Fruit fly (Drosophila melanogaster) whole organism, wandering third instar larva: ENCODE measurements around the gene CG42747.
A peak's percentile ranks its signal among the peaks of the same experiment; 100 is the strongest.

Experiments used
- Abd-B ChIP-seq: fragments of >200 bp; optimal IDR thresholded peaks from 2 replicates; lab custom pipeline; 2017; ENCODE audit warnings: missing biosample characterization, missing genetic modification characterization
- CG32264 ChIP-seq: fragments of 200-800 bp; sonication (Bioruptor generic); optimal IDR thresholded peaks from 2 replicates; lab custom pipeline; 2016; ENCODE audit warnings: missing biosample characterization, missing genetic modification characterization
- CG9705 ChIP-seq: fragments of 200-800 bp; sonication (Bioruptor generic); optimal IDR thresholded peaks from 2 replicates; lab custom pipeline; 2018; ENCODE audit warnings: missing biosample characterization, mild to moderate bottlenecking, missing genetic modification characterization
- CrebA ChIP-seq: fragments of 200-800 bp; sonication (Bioruptor generic); optimal IDR thresholded peaks from 2 replicates; lab custom pipeline; 2016; ENCODE audit warnings: missing biosample characterization, mild to moderate bottlenecking, missing genetic modification characterization, borderline replicate concordance
- Dfd ChIP-seq: fragments of >200 bp; optimal IDR thresholded peaks from 2 replicates; lab custom pipeline; 2017; ENCODE audit warnings: missing biosample characterization, missing genetic modification characterization
- Dif ChIP-seq: fragments of 200-275, 200-300 bp; sonication (Bioruptor generic); optimal IDR thresholded peaks from 2 replicates; lab custom pipeline; 2018; ENCODE audit warnings: missing biosample characterization, missing genetic modification characterization; ENCODE audit not compliant: partially characterized antibody
- GATAd ChIP-seq: sonication (Bioruptor generic); optimal IDR thresholded peaks from 2 replicates; lab custom pipeline; 2016; ENCODE audit warnings: missing biosample characterization, missing genetic modification characterization
- HLH106 ChIP-seq: fragments of 200-800 bp; optimal IDR thresholded peaks from 3 replicates; lab custom pipeline; 2019; ENCODE audit warnings: missing biosample characterization, mild to moderate bottlenecking, missing genetic modification characterization, moderate library complexity
- Hnf4 ChIP-seq: fragments of 200-800 bp; sonication (Bioruptor generic); optimal IDR thresholded peaks from 2 replicates; lab custom pipeline; 2016; ENCODE audit warnings: missing biosample characterization, mild to moderate bottlenecking, missing genetic modification characterization
- Hr78 ChIP-seq: fragments of >200 bp; optimal IDR thresholded peaks from 2 replicates; lab custom pipeline; 2017; ENCODE audit warnings: missing biosample characterization, missing genetic modification characterization
- Hr83 ChIP-seq: fragments of 200-300 bp; sonication (Bioruptor generic); optimal IDR thresholded peaks from 2 replicates; lab custom pipeline; 2016; ENCODE audit warnings: missing biosample characterization, mild to moderate bottlenecking, missing genetic modification characterization, moderate library complexity; ENCODE audit not compliant: poor library complexity, severe bottlenecking
- Jra ChIP-seq: sonication (Bioruptor generic); optimal IDR thresholded peaks from 2 replicates; lab custom pipeline; 2016; ENCODE audit warnings: missing biosample characterization, missing genetic modification characterization
- Mio ChIP-seq: sonication (Bioruptor generic); optimal IDR thresholded peaks from 2 replicates; lab custom pipeline; 2016; ENCODE audit warnings: missing biosample characterization, missing genetic modification characterization
- Myc ChIP-seq: fragments of >200 bp; optimal IDR thresholded peaks from 2 replicates; lab custom pipeline; 2017
- N ChIP-seq: fragments of >200 bp; optimal IDR thresholded peaks from 2 replicates; lab custom pipeline; 2018; ENCODE audit warnings: missing biosample characterization, missing external identifiers, missing genetic modification characterization
- OdsH ChIP-seq: fragments of 200-800 bp; sonication (Bioruptor generic); optimal IDR thresholded peaks from 2 replicates; lab custom pipeline; 2016; ENCODE audit warnings: missing biosample characterization, mild to moderate bottlenecking, missing genetic modification characterization
- Rel ChIP-seq, 2 experiments: fragments of 200-800 bp; sonication (Bioruptor generic) in 1 of 2; optimal IDR thresholded peaks; 2 replicates in 1 of 2; 3 replicates in 1 of 2; lab custom pipeline; 2016 to 2019; ENCODE audit warnings: mild to moderate bottlenecking in 2 of 2, missing biosample characterization in 2 of 2, missing genetic modification characterization in 2 of 2, moderate library complexity in 1 of 2
- Sp1 ChIP-seq: fragments of 200-800 bp; sonication (Bioruptor generic); optimal IDR thresholded peaks from 3 replicates; lab custom pipeline; 2019; ENCODE audit warnings: missing biosample characterization, mild to moderate bottlenecking, missing genetic modification characterization, moderate library complexity
- Vsx2 ChIP-seq: fragments of 200-300, 225-300 bp; sonication (Bioruptor generic); optimal IDR thresholded peaks from 2 replicates; lab custom pipeline; 2018; ENCODE audit warnings: missing biosample characterization, missing genetic modification characterization; ENCODE audit not compliant: partially characterized antibody
- br ChIP-seq: fragments of 200-800 bp; sonication (Bioruptor generic); optimal IDR thresholded peaks from 2 replicates; lab custom pipeline; 2016; ENCODE audit warnings: missing biosample characterization, missing genetic modification characterization
- brk ChIP-seq: fragments of 200-800 bp; sonication (Bioruptor generic); optimal IDR thresholded peaks from 2 replicates; lab custom pipeline; 2016; ENCODE audit warnings: missing biosample characterization, mild to moderate bottlenecking, missing genetic modification characterization
- dl ChIP-seq, 2 experiments: fragments of 175-275, 200-275 bp in 1 of 2; fragments of 200-275 bp in 1 of 2; sonication (Bioruptor generic); optimal IDR thresholded peaks; lab custom pipeline; 2018; ENCODE audit warnings: mild to moderate bottlenecking in 2 of 2, missing biosample characterization in 2 of 2, missing genetic modification characterization in 2 of 2, moderate library complexity in 2 of 2; ENCODE audit not compliant: partially characterized antibody in 2 of 2, insufficient read depth in 1 of 2
- dmrt93B ChIP-seq: fragments of 200-800 bp; sonication (Bioruptor generic); optimal IDR thresholded peaks from 2 replicates; lab custom pipeline; 2018; ENCODE audit warnings: missing biosample characterization, mild to moderate bottlenecking, missing genetic modification characterization
- dsf ChIP-seq: sonication (Bioruptor generic); optimal IDR thresholded peaks from 2 replicates; lab custom pipeline; 2016; ENCODE audit warnings: missing biosample characterization, missing genetic modification characterization, borderline replicate concordance
- ey ChIP-seq: fragments of 200-800 bp; sonication (Bioruptor generic); optimal IDR thresholded peaks from 2 replicates; lab custom pipeline; 2016; ENCODE audit warnings: missing biosample characterization, missing genetic modification characterization
- foxo ChIP-seq, 2 experiments: fragments of 200-800 bp; sonication (Bioruptor generic); optimal IDR thresholded peaks; 2 replicates in 1 of 2; 3 replicates in 1 of 2; lab custom pipeline; 2016 to 2017; ENCODE audit warnings: missing biosample characterization in 2 of 2, missing genetic modification characterization in 2 of 2
- fru ChIP-seq: fragments of 200-800 bp; sonication (Bioruptor generic); optimal IDR thresholded peaks from 3 replicates; lab custom pipeline; 2016; ENCODE audit warnings: missing biosample characterization, mild to moderate bottlenecking, missing genetic modification characterization
- h ChIP-seq: fragments of 200-800 bp; sonication (Bioruptor generic); optimal IDR thresholded peaks from 3 replicates; lab custom pipeline; 2016; ENCODE audit warnings: missing biosample characterization, mild to moderate bottlenecking, missing genetic modification characterization
- jim ChIP-seq: fragments of 175-275, 200-325 bp; sonication (Bioruptor generic); optimal IDR thresholded peaks from 2 replicates; lab custom pipeline; 2016; ENCODE audit warnings: missing biosample characterization, mild to moderate bottlenecking, missing genetic modification characterization
- lola ChIP-seq: fragments of >200 bp; optimal IDR thresholded peaks from 2 replicates; lab custom pipeline; 2017; ENCODE audit warnings: missing biosample characterization, missing genetic modification characterization
- pan ChIP-seq: fragments of >200 bp; optimal IDR thresholded peaks from 2 replicates; lab custom pipeline; 2017
- psq ChIP-seq: fragments of 200-800 bp; sonication (Bioruptor generic); optimal IDR thresholded peaks from 3 replicates; lab custom pipeline; 2017; ENCODE audit warnings: missing biosample characterization, mild to moderate bottlenecking, missing genetic modification characterization, moderate library complexity
- rgr ChIP-seq: fragments of 200-800 bp; sonication (Bioruptor generic); optimal IDR thresholded peaks from 3 replicates; lab custom pipeline; 2016; ENCODE audit warnings: missing biosample characterization, mild to moderate bottlenecking, missing genetic modification characterization
- sage ChIP-seq: fragments of 200-800 bp; sonication (Bioruptor generic); optimal IDR thresholded peaks from 2 replicates; lab custom pipeline; 2016; ENCODE audit warnings: missing biosample characterization, mild to moderate bottlenecking, missing genetic modification characterization
- sv ChIP-seq: fragments of 200-800 bp; sonication (Bioruptor generic); optimal IDR thresholded peaks from 3 replicates; lab custom pipeline; 2016; ENCODE audit warnings: missing biosample characterization, missing genetic modification characterization
- tai ChIP-seq: sonication (Bioruptor generic); optimal IDR thresholded peaks from 2 replicates; lab custom pipeline; 2016; ENCODE audit warnings: missing biosample characterization, missing genetic modification characterization
- usp ChIP-seq: fragments of >200 bp; optimal IDR thresholded peaks from 2 replicates; lab custom pipeline; 2017; ENCODE audit warnings: missing biosample characterization, missing genetic modification characterization
- woc ChIP-seq: sonication (Bioruptor generic); optimal IDR thresholded peaks from 2 replicates; lab custom pipeline; 2016; ENCODE audit warnings: missing biosample characterization, mild to moderate bottlenecking, missing genetic modification characterization

The CG42747 gene

DNA sequence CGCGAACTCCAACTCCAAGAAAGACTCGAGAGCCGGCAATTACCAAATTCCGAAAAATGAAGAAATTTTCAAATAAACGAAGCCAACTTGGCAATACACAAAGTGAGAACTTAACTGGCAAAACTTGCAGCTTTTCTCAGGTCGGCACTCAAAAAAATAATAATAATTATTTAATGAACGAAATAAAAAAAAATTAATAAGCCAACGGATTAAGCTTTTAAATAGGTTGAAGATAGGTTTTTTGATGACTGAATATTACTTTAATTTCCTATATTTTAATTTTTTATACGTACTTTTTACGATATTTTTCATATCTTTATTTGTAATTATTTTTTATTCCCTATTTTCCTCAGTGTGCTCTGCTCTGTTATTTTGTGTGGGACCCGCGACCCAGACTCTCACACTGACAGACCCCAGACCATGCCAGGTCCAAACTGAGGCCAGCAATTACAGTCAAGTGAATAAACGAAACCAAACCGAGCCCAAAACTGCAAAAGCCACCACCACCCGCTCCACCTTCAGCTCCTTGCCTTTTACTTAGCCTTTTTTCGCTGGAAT, 30.7 kb upstream of the CG42747 start:
- no peak for TF ChIP-seq usp (GFP tag; lab: Kevin White, UChicago)
- TF ChIP-seq Mio: no peak
- TF ChIP-seq dl (GFP tag; optimal IDR thresholded peaks at IDR 0.05; lab: Kevin White, UChicago; ENCODE audit: insufficient read depth in 1 of 2, partially characterized antibody in 2 of 2): no peak
- TF ChIP-seq CG32264: no peak
- no peak for TF ChIP-seq Myc (lab: Kevin White, UChicago)
- peak; percentile 70 for TF ChIP-seq HLH106 (tag; lab: Kevin White, UChicago)
- TF ChIP-seq br (GFP tag; lab: Kevin White, UChicago): no peak
- peak in 1 of 2 experiments; percentile 72 for TF ChIP-seq foxo (GFP tag; optimal IDR thresholded peaks at IDR 0.05; lab: Kevin White, UChicago)
- peak; percentile 55 for TF ChIP-seq h
- no peak for TF ChIP-seq sv (GFP tag; lab: Kevin White, UChicago)
- TF ChIP-seq OdsH (GFP tag; lab: Kevin White, UChicago): peak; percentile 38
- TF ChIP-seq ey (GFP tag; lab: Kevin White, UChicago): no peak
- no peak for TF ChIP-seq tai
- no peak for TF ChIP-seq Hr83 (GFP tag; lab: Kevin White, UChicago)
- TF ChIP-seq Dif: peak; percentile 15
- TF ChIP-seq Hnf4 (GFP tag; lab: Kevin White, UChicago): no peak
- TF ChIP-seq jim: no peak
- TF ChIP-seq Abd-B (GFP tag; lab: Kevin White, UChicago): no peak
- no peak for TF ChIP-seq Hr78 (GFP tag; lab: Kevin White, UChicago)
- TF ChIP-seq Vsx2: no peak
- TF ChIP-seq fru (GFP tag; lab: Kevin White, UChicago): peak; percentile 61
- TF ChIP-seq Jra (GFP tag; lab: Kevin White, UChicago): no peak
- no peak for TF ChIP-seq pan (lab: Kevin White, UChicago)
- no peak for TF ChIP-seq N (GFP tag; lab: Kevin White, UChicago)
- peak; percentile 65 for TF ChIP-seq psq (GFP tag; lab: Kevin White, UChicago)
- no peak for TF ChIP-seq GATAd (GFP tag; lab: Kevin White, UChicago)
- no peak for TF ChIP-seq dsf (GFP tag; lab: Kevin White, UChicago)
- TF ChIP-seq sage: no peak
- no peak for TF ChIP-seq woc
- TF ChIP-seq lola (GFP tag; lab: Kevin White, UChicago): no peak
- peak; percentile 46 for TF ChIP-seq dmrt93B (GFP tag; lab: Kevin White, UChicago)
- no peak for TF ChIP-seq Dfd
- no peak for TF ChIP-seq CG9705 (GFP tag; lab: Kevin White, UChicago)
- TF ChIP-seq Rel (GFP tag; optimal IDR thresholded peaks at IDR 0.05; lab: Kevin White, UChicago): no peak
- no peak for TF ChIP-seq Rel (tag; optimal IDR thresholded peaks at IDR 0.05; lab: Kevin White, UChicago)
- TF ChIP-seq Sp1 (GFP tag; lab: Kevin White, UChicago): peak; percentile 75
- TF ChIP-seq brk: peak; percentile 59
- TF ChIP-seq rgr (GFP tag; lab: Kevin White, UChicago): peak; percentile 50
- TF ChIP-seq CrebA (GFP tag; lab: Kevin White, UChicago): no peak

DNA sequence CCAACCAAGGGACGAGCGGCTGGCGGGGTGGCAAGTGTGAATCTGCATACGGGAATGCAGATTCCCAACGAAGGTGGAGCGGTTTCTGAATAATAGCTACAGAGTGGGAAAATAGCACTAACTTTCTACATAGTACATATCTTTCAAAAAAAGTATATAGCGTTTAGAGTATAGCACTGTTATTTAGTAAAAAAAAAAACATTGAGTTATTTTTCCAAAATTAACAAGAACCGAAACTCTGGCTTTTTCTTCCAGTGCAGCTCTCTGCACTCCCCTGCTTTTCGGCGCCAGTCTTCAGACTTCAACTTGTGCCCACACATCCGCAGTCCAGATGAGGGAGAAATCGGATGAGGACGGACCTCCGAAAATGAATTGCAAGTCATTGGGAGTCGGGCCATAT, 29.0 kb upstream of the CG42747 start:
- TF ChIP-seq brk (no peak), CG32264 (peak; percentile 12), dsf (GFP tag; lab: Kevin White, UChicago) (no peak), foxo (GFP tag; optimal IDR thresholded peaks at IDR 0.05; lab: Kevin White, UChicago) (peak in 1 of 2 experiments; percentile 38), Dif (no peak), Sp1 (GFP tag; lab: Kevin White, UChicago) (peak; percentile 18), fru (GFP tag; lab: Kevin White, UChicago) (peak; percentile 56), GATAd (GFP tag; lab: Kevin White, UChicago) (no peak)

DNA sequence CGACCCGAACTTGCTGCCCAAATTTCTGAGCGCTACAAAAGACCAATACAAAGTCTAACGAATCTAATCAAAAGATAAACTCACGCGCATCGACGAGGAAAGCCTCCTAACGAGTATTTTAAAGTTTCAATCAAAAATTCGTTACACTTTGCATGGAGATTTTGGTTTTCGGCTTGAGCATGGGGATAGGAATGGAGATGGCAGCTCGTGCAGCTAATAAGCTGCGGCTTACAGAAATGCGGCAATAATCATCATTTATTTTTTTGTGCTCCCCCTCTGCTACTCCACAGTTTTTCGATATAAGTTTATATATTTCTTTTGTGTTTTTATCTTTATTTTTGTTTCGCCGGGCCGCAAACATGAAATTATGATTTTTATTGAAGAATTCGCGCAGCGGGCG, 12.6 kb upstream of the CG42747 start:
- no peak for TF ChIP-seq fru (GFP tag; lab: Kevin White, UChicago)
- TF ChIP-seq br (GFP tag; lab: Kevin White, UChicago): no peak
- no peak for TF ChIP-seq Dif
- TF ChIP-seq lola (GFP tag; lab: Kevin White, UChicago): no peak
- no peak for TF ChIP-seq ey (GFP tag; lab: Kevin White, UChicago)
